Worm (Caenorhabditis elegans) whole organism, young adult: ENCODE data around the gene C06A1.7.
A peak's percentile ranks its signal among the peaks of the same experiment; 100 is the strongest.

Source experiments
- B0019.2 ChIP-seq: fragments of 200-800 bp; sonication (Bioruptor generic); conservative IDR thresholded peaks from 2 replicates; pipeline ENCODE4 v1.3.6; 2022; ENCODE audit warnings: missing genetic modification reagents, missing genetic modification characterization, missing compliant biosample characterization
- B0035.1 ChIP-seq: sonication (generic microtip); optimal IDR thresholded peaks from 2 replicates; lab custom pipeline; 2016; ENCODE audit warnings: missing genetic modification characterization, mild to moderate bottlenecking, missing compliant biosample characterization, missing genotype, missing genetic modification reagents
- C06A6.2 ChIP-seq: fragments of 200-800 bp; sonication (Bioruptor generic); conservative IDR thresholded peaks from 2 replicates; pipeline ENCODE4 v1.3.6; 2022; ENCODE audit warnings: missing genetic modification characterization, missing compliant biosample characterization
- C17E4.6 ChIP-seq: fragments of 200-800 bp; sonication (Bioruptor generic); IDR thresholded peaks from 2 replicates; pipeline ENCODE4 v1.3.6; 2022; ENCODE audit warnings: missing genetic modification reagents, missing genetic modification characterization, missing compliant biosample characterization
- F37B4.10 ChIP-seq: fragments of 200-800 bp; sonication (Bioruptor generic); IDR thresholded peaks from 2 replicates; pipeline ENCODE4 v1.3.6; 2022; ENCODE audit warnings: missing genetic modification characterization, missing compliant biosample characterization
- F52B5.7 ChIP-seq: sonication (generic microtip); optimal IDR thresholded peaks from 2 replicates; lab custom pipeline; 2016; ENCODE audit warnings: mild to moderate bottlenecking, missing genetic modification characterization, missing compliant biosample characterization
- F57A8.1 ChIP-seq: fragments of 200-800 bp; sonication (Bioruptor generic); optimal IDR thresholded peaks from 2 replicates; lab custom pipeline; 2018; ENCODE audit warnings: mild to moderate bottlenecking, missing genetic modification characterization, moderate library complexity, missing compliant biosample characterization
- F57C9.4 ChIP-seq: sonication (generic microtip); optimal IDR thresholded peaks from 2 replicates; lab custom pipeline; 2017; ENCODE audit warnings: mild to moderate bottlenecking, missing genetic modification characterization, missing compliant biosample characterization
- Y53F4B.3 ChIP-seq: fragments of 200-800 bp; sonication (Bioruptor generic); IDR thresholded peaks from 2 replicates; pipeline ENCODE4 v1.3.6; 2022; ENCODE audit warnings: missing genetic modification reagents, missing genetic modification characterization, missing compliant biosample characterization
- Y56A3A.18 ChIP-seq: fragments of 200-800 bp; sonication (Bioruptor generic); IDR thresholded peaks from 2 replicates; pipeline ENCODE4 v1.3.6; 2022; ENCODE audit warnings: missing genetic modification reagents, missing genetic modification characterization, missing compliant biosample characterization
- Y79H2A.3 ChIP-seq: fragments of 200-800 bp; sonication (Bioruptor generic); conservative IDR thresholded peaks from 2 replicates; pipeline ENCODE4 v1.3.6; 2022; ENCODE audit warnings: missing genetic modification reagents, missing genetic modification characterization, missing compliant biosample characterization
- Y95B8A.8 ChIP-seq: fragments of 200-800 bp; sonication (Bioruptor generic); IDR thresholded peaks from 2 replicates; pipeline ENCODE4 v1.3.6; 2022; ENCODE audit warnings: missing genetic modification reagents, missing genetic modification characterization, missing compliant biosample characterization
- ama-1 ChIP-seq, 3 experiments: fragments of 150-350 bp in 1 of 3; sonication (generic microtip) in 2 of 3; optimal IDR thresholded peaks; 2 replicates each; lab custom pipeline; 2014 to 2018; ENCODE audit warnings: missing biosample characterization in 2 of 3, missing genetic modification characterization in 2 of 3, missing genetic modification reagents in 2 of 3
- attf-5 ChIP-seq: fragments of 200-800 bp; sonication (Bioruptor generic); optimal IDR thresholded peaks from 2 replicates; lab custom pipeline; 2018; ENCODE audit warnings: mild to moderate bottlenecking, missing genetic modification characterization, missing compliant biosample characterization
- attf-6 ChIP-seq: fragments of 200-800 bp; sonication (Bioruptor generic); IDR thresholded peaks from 2 replicates; pipeline ENCODE4 v1.3.6; 2022; ENCODE audit warnings: missing genetic modification reagents, missing genetic modification characterization, missing compliant biosample characterization
- ceh-58 ChIP-seq: fragments of 200-800 bp; sonication (Bioruptor generic); IDR thresholded peaks from 2 replicates; pipeline ENCODE4 v1.3.6; 2022; ENCODE audit warnings: missing genetic modification characterization, missing compliant biosample characterization
- ceh-91 ChIP-seq: fragments of 200-800 bp; sonication (Bioruptor generic); IDR thresholded peaks from 2 replicates; pipeline ENCODE4 v1.3.6; 2022; ENCODE audit warnings: missing genetic modification reagents, missing genetic modification characterization, missing compliant biosample characterization
- die-1 ChIP-seq: sonication (generic microtip); optimal IDR thresholded peaks from 2 replicates; lab custom pipeline; 2016; ENCODE audit warnings: missing genotype, mild to moderate bottlenecking, missing genetic modification characterization, missing compliant biosample characterization
- dox-1 ChIP-seq: fragments of 200-800 bp; sonication (Bioruptor generic); IDR thresholded peaks from 2 replicates; pipeline ENCODE4 v1.3.6; 2022; ENCODE audit warnings: missing genetic modification reagents, missing genetic modification characterization, missing compliant biosample characterization
- dpff-1 ChIP-seq: sonication (generic microtip); optimal IDR thresholded peaks from 2 replicates; lab custom pipeline; 2017; ENCODE audit warnings: mild to moderate bottlenecking, missing genetic modification characterization, missing compliant biosample characterization
- dpl-1 ChIP-seq: fragments of 150-350 bp; optimal IDR thresholded peaks from 2 replicates; lab custom pipeline; 2014; ENCODE audit warnings: missing biosample characterization, missing genetic modification reagents, missing genetic modification characterization
- egl-18 ChIP-seq: fragments of 200-800 bp; sonication (Bioruptor generic); IDR thresholded peaks from 2 replicates; pipeline ENCODE4 v1.3.6; 2022; ENCODE audit warnings: missing genetic modification reagents, missing genetic modification characterization, missing compliant biosample characterization
- ekl-4 ChIP-seq: fragments of 200-800 bp; sonication (Bioruptor generic); IDR thresholded peaks from 2 replicates; pipeline ENCODE4 v1.3.6; 2022; ENCODE audit warnings: missing genetic modification reagents, missing genetic modification characterization, missing compliant biosample characterization
- fkh-3 ChIP-seq: sonication (generic microtip); optimal IDR thresholded peaks from 2 replicates; lab custom pipeline; 2016; ENCODE audit warnings: mild to moderate bottlenecking, missing genetic modification characterization, missing compliant biosample characterization
- lag-1 ChIP-seq: fragments of 200-800 bp; sonication (Bioruptor generic); IDR thresholded peaks from 2 replicates; pipeline ENCODE4 v1.3.6; 2022; ENCODE audit warnings: missing genetic modification reagents, missing genetic modification characterization, missing compliant biosample characterization
- let-526 ChIP-seq: fragments of 200-800 bp; sonication (Bioruptor generic); IDR thresholded peaks from 2 replicates; pipeline ENCODE4 v1.3.6; 2022; ENCODE audit warnings: missing genetic modification reagents, missing genetic modification characterization, missing compliant biosample characterization
- lsl-1 ChIP-seq: fragments of 200-800 bp; sonication (Bioruptor generic); optimal IDR thresholded peaks from 2 replicates; lab custom pipeline; 2018; ENCODE audit warnings: mild to moderate bottlenecking, missing genetic modification characterization, moderate library complexity, missing compliant biosample characterization
- mcd-1 ChIP-seq: fragments of 200-800 bp; sonication (Bioruptor generic); IDR thresholded peaks from 2 replicates; pipeline ENCODE4 v1.3.6; 2022; ENCODE audit warnings: missing genetic modification reagents, missing genetic modification characterization, missing compliant biosample characterization
- mxl-1 ChIP-seq: sonication (generic microtip); optimal IDR thresholded peaks from 2 replicates; lab custom pipeline; 2016; ENCODE audit warnings: missing genetic modification characterization, missing compliant biosample characterization
- nfya-2 ChIP-seq: fragments of 200-800 bp; sonication (Bioruptor generic); IDR thresholded peaks from 2 replicates; pipeline ENCODE4 v1.3.6; 2022; ENCODE audit warnings: missing genetic modification reagents, missing genetic modification characterization, missing compliant biosample characterization
- nfyb-1 ChIP-seq: fragments of 200-800 bp; sonication (Bioruptor generic); IDR thresholded peaks from 2 replicates; pipeline ENCODE4 v1.3.6; 2022; ENCODE audit warnings: missing genetic modification reagents, missing genetic modification characterization, missing compliant biosample characterization
- nhr-120 ChIP-seq: fragments of 200-800 bp; sonication (Bioruptor generic); IDR thresholded peaks from 2 replicates; pipeline ENCODE4 v1.3.6; 2022; ENCODE audit warnings: missing genetic modification characterization, missing compliant biosample characterization
- nhr-179 ChIP-seq: sonication (generic microtip); optimal IDR thresholded peaks from 2 replicates; lab custom pipeline; 2016; ENCODE audit warnings: mild to moderate bottlenecking, missing genetic modification characterization, missing compliant biosample characterization
- pha-4 ChIP-seq: fragments of 150-350 bp; sonication (generic microtip); optimal IDR thresholded peaks from 2 replicates; lab custom pipeline; 2014; ENCODE audit warnings: missing biosample characterization, missing genetic modification reagents, missing genetic modification characterization
- rec-8 ChIP-seq, 2 experiments: sonication (generic microtip); optimal IDR thresholded peaks; 2 replicates each; lab custom pipeline; 2016; ENCODE audit warnings: mild to moderate bottlenecking in 2 of 2, missing genetic modification characterization in 2 of 2, missing genetic modification reagents in 2 of 2, missing genotype in 2 of 2, missing biosample characterization in 1 of 2, missing compliant biosample characterization in 1 of 2, moderate library complexity in 1 of 2
- rpc-1 ChIP-seq, 2 experiments: fragments of 150-350 bp in 1 of 2; sonication (generic microtip) in 1 of 2; optimal IDR thresholded peaks; 2 replicates each; lab custom pipeline; 2014 to 2018; ENCODE audit warnings: missing biosample characterization in 1 of 2, missing genetic modification characterization in 1 of 2, missing genetic modification reagents in 1 of 2, missing genotype in 1 of 2
- snpc-1.1 ChIP-seq: sonication (generic microtip); optimal IDR thresholded peaks from 2 replicates; lab custom pipeline; 2017; ENCODE audit warnings: missing genetic modification characterization, mild to moderate bottlenecking, missing compliant biosample characterization, antibody characterized with exemption, moderate library complexity, missing genotype, missing genetic modification reagents; ENCODE audit not compliant: insufficient read depth
- tbp1 ChIP-seq: fragments of 200-800 bp; sonication (Bioruptor generic); optimal IDR thresholded peaks from 2 replicates; lab custom pipeline; 2018; ENCODE audit warnings: mild to moderate bottlenecking, missing genetic modification characterization, missing compliant biosample characterization
- tlf-1 ChIP-seq: fragments of 200-800 bp; sonication (Bioruptor generic); optimal IDR thresholded peaks from 2 replicates; lab custom pipeline; 2018; ENCODE audit warnings: mild to moderate bottlenecking, missing genetic modification characterization, missing compliant biosample characterization
- unc-130 ChIP-seq: sonication (generic microtip); optimal IDR thresholded peaks from 2 replicates; lab custom pipeline; 2016; ENCODE audit warnings: missing genetic modification reagents, missing genetic modification characterization, missing compliant biosample characterization
- zfh-2 ChIP-seq: fragments of 200-800 bp; sonication (Bioruptor generic); conservative IDR thresholded peaks from 2 replicates; pipeline ENCODE4 v1.3.6; 2022; ENCODE audit warnings: missing genetic modification reagents, missing genetic modification characterization, missing compliant biosample characterization
- zim-3 ChIP-seq: sonication (generic microtip); optimal IDR thresholded peaks from 2 replicates; lab custom pipeline; 2017; ENCODE audit warnings: mild to moderate bottlenecking, missing genetic modification characterization, moderate library complexity, missing compliant biosample characterization
- ztf-18 ChIP-seq: sonication (generic microtip); optimal IDR thresholded peaks from 2 replicates; lab custom pipeline; 2016; ENCODE audit warnings: missing genotype, mild to moderate bottlenecking, missing genetic modification characterization, missing compliant biosample characterization
- ztf-22 ChIP-seq: fragments of 200-800 bp; sonication (Bioruptor generic); optimal IDR thresholded peaks from 2 replicates; lab custom pipeline; 2018; ENCODE audit warnings: mild to moderate bottlenecking, missing genetic modification characterization, moderate library complexity, missing compliant biosample characterization
- ztf-28 ChIP-seq: fragments of 200-800 bp; sonication (Bioruptor generic); IDR thresholded peaks from 2 replicates; pipeline ENCODE4 v1.3.6; 2022; ENCODE audit warnings: missing genetic modification reagents, missing genetic modification characterization, missing compliant biosample characterization

C06A1.7 gene

DNA sequence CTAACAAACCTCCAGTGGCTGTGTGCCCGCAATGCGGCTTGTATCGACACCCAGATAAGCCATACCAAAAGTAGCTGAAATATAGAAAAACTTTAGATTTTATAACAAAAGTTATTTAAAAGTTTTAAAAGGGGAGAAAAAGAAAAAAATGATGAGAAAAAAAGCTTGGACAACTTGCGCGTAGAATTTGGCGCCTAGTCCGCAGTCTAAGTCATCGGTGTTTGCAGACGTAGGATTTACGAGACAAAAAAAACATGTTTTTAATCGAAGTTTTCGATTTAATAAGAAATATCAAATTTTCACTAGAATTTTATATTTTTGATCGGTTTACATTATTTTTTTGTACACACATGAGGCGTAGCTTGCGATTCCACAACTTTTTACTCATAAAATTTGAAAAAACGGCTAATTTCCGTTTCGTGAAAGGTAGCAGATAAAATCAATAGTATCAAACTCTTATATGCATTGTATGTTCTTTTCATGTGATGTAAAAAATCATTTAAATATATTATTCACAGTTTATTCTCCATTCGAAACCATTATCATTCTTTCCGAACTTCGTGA, 22.7 kb upstream of the C06A1.7 start, which contains the start of gene pro-1 (continued):
- TF ChIP-seq ekl-4 (peak; percentile 90), attf-5 (GFP tag; lab: Kevin White, UChicago) (peak; percentile 91), fkh-3 (tag; lab: Kevin White, UChicago) (peak; percentile 17), Y53F4B.3 (GFP tag; lab: Robert Waterston, UW) (peak; percentile 52; the same call in 1 of the 2 replicates), nhr-120 (peak; percentile 82), tlf-1 (GFP tag; lab: Kevin White, UChicago) (peak; percentile 76), die-1 (tag; lab: Kevin White, UChicago) (no peak), ztf-18 (tag; lab: Kevin White, UChicago) (no peak), mcd-1 (GFP tag; lab: Robert Waterston, UW) (peak; percentile 65), ceh-91 (GFP tag; lab: Robert Waterston, UW) (no peak), B0019.2 (GFP tag; lab: Robert Waterston, UW) (no peak; the same call in 1 of the 2 replicates), Y79H2A.3 (GFP tag; lab: Robert Waterston, UW) (0 out of 2 replicates have a peak, but pooled peaks have one; percentile 7), unc-130 (GFP tag; lab: Kevin White, UChicago) (no peak), mxl-1 (tag; lab: Kevin White, UChicago) (no peak), dox-1 (peak; percentile 67), dpff-1 (tag; lab: Kevin White, UChicago) (no peak), C17E4.6 (GFP tag; lab: Robert Waterston, UW) (no peak), let-526 (peak; percentile 84), egl-18 (GFP tag; lab: Robert Waterston, UW) (no peak), C06A6.2 (peak; percentile 80), lag-1 (GFP tag; lab: Robert Waterston, UW) (no peak), Y95B8A.8 (GFP tag; lab: Robert Waterston, UW) (peak; percentile 85), zfh-2 (GFP tag; lab: Robert Waterston, UW) (no peak), nfyb-1 (peak; percentile 98), pha-4 (tag; lab: Kevin White, UChicago) (peak; percentile 67), Y56A3A.18 (GFP tag; lab: Robert Waterston, UW) (peak; percentile 92; the same call in 1 of the 2 replicates), ztf-22 (GFP tag; lab: Kevin White, UChicago) (peak; percentile 47), attf-6 (GFP tag; lab: Robert Waterston, UW) (no peak), F52B5.7 (tag; lab: Kevin White, UChicago) (peak; percentile 86), tbp1 (GFP tag; lab: Kevin White, UChicago) (peak; percentile 62), rpc-1 (optimal IDR thresholded peaks at IDR 0.05; lab: Kevin White, UChicago) (no peak), rpc-1 (tag; optimal IDR thresholded peaks at IDR 0.05; lab: Kevin White, UChicago) (no peak), F57A8.1 (GFP tag; lab: Kevin White, UChicago) (no peak)

DNA sequence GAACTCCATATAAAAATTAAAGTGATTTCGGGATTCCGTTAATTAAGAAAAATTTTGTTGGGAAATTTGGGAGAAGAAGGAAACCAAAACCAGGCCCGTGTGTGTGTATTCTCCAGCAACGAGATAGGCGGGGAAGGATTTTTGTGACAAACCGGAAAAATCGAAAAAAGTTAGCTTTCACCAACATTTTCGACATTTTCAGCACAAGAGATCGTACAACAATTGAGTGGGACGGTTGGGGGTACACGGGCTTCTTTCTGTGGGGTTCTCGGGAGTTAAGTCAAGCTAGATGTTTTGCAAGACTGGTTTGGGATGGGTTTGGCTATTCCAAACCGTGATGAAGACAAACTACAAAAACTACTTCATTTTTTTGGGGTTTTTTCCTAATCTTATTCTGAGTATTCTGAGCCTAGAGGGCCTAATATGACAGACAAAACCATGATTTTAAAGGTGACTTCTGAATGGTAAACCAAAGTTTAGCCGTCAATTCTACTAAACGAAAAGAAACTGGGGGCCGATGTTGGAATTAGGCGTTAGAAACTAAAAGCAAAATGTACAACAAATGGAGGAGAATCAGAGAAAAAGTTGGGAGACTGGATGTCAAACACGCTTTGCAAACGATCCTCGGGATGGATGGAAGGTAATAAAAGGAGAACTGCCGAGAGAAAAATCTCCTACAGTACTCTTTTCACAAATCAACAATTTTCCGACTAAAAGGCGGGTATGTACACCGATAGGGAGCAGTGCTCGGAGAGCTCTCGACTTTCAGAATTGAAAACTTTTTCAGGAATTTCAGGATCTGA, 21.8 kb upstream of the C06A1.7 start:
- TF ChIP-seq lsl-1 (GFP tag; lab: Kevin White, UChicago) (no peak), tlf-1 (GFP tag; lab: Kevin White, UChicago) (peak; percentile 31), zim-3 (tag; lab: Kevin White, UChicago) (peak; percentile 70), ceh-58 (GFP tag; lab: Robert Waterston, UW) (0 out of 2 replicates have a peak, but pooled peaks have one; percentile 51), rec-8 (tag; optimal IDR thresholded peaks at IDR 0.05; lab: Kevin White, UChicago) (no peak), B0035.1 (tag; lab: Kevin White, UChicago) (no peak), ekl-4 (peak; percentile 48), F37B4.10 (GFP tag; lab: Robert Waterston, UW) (no peak), ztf-28 (GFP tag; lab: Robert Waterston, UW) (peak; percentile 58; the same call in 1 of the 2 replicates), C17E4.6 (GFP tag; lab: Robert Waterston, UW) (no peak), attf-6 (GFP tag; lab: Robert Waterston, UW) (no peak), egl-18 (GFP tag; lab: Robert Waterston, UW) (no peak), snpc-1.1 (tag; lab: Kevin White, UChicago) (no peak), dpl-1 (no peak), nhr-179 (no peak), nfya-2 (no peak), F57C9.4 (tag; lab: Kevin White, UChicago) (no peak), mxl-1 (tag; lab: Kevin White, UChicago) (no peak), ama-1 (optimal IDR thresholded peaks at IDR 0.05; lab: Kevin White, UChicago) (peak; percentile 93), ama-1 (GFP tag; optimal IDR thresholded peaks at IDR 0.05; lab: Kevin White, UChicago) (no peak)
